Worm (Caenorhabditis elegans) whole organism, late embryonic: ENCODE results near the gene bus-18.

Experiments
- C08G9.2 ChIP-seq: sonication (generic microtip); optimal IDR thresholded peaks from 2 replicates; lab custom pipeline; 2016; ENCODE audit warnings: mild to moderate bottlenecking, missing genetic modification characterization, moderate library complexity, missing compliant biosample characterization
- F13H6.1 ChIP-seq: sonication (generic microtip); optimal IDR thresholded peaks from 2 replicates; lab custom pipeline; 2016; ENCODE audit warnings: missing genetic modification characterization, missing compliant biosample characterization
- K02D7.2 ChIP-seq: sonication (generic microtip); optimal IDR thresholded peaks from 2 replicates; lab custom pipeline; 2017; ENCODE audit warnings: mild to moderate bottlenecking, missing genetic modification characterization, missing compliant biosample characterization
- T23F11.4 ChIP-seq: fragments of 200-800 bp; sonication (Bioruptor generic); optimal IDR thresholded peaks from 2 replicates; lab custom pipeline; 2018; ENCODE audit warnings: mild to moderate bottlenecking, missing genetic modification characterization, missing compliant biosample characterization
- Y22D7AL.16 ChIP-seq: sonication (generic microtip); optimal IDR thresholded peaks from 2 replicates; lab custom pipeline; 2016; ENCODE audit warnings: missing genetic modification characterization, missing compliant biosample characterization
- ceh-14 ChIP-seq: sonication (generic microtip); optimal IDR thresholded peaks from 2 replicates; lab custom pipeline; 2016; ENCODE audit warnings: missing genotype, missing genetic modification characterization, missing compliant biosample characterization
- ceh-18 ChIP-seq: sonication (generic microtip); optimal IDR thresholded peaks from 2 replicates; lab custom pipeline; 2016; ENCODE audit warnings: missing genetic modification characterization, missing compliant biosample characterization
- ceh-19 ChIP-seq: fragments of 200-800 bp; sonication (Bioruptor generic); optimal IDR thresholded peaks from 2 replicates; lab custom pipeline; 2018; ENCODE audit warnings: mild to moderate bottlenecking, missing genetic modification characterization, missing compliant biosample characterization
- ceh-22 ChIP-seq: sonication (generic microtip); optimal IDR thresholded peaks from 2 replicates; lab custom pipeline; 2017; ENCODE audit warnings: missing biosample characterization, missing genetic modification characterization
- ceh-31 ChIP-seq: sonication (generic microtip); optimal IDR thresholded peaks from 2 replicates; lab custom pipeline; 2016; ENCODE audit warnings: missing genetic modification characterization, missing compliant biosample characterization
- ceh-9 ChIP-seq: sonication (generic microtip); optimal IDR thresholded peaks from 2 replicates; lab custom pipeline; 2016; ENCODE audit warnings: mild to moderate bottlenecking, missing genetic modification characterization, inconsistent platforms, missing compliant biosample characterization
- che-1 ChIP-seq: sonication (generic microtip); optimal IDR thresholded peaks from 2 replicates; lab custom pipeline; 2016; ENCODE audit warnings: mild to moderate bottlenecking, missing genetic modification characterization, missing compliant biosample characterization
- dmd-4 ChIP-seq: sonication (generic microtip); optimal IDR thresholded peaks from 2 replicates; lab custom pipeline; 2016; ENCODE audit warnings: borderline replicate concordance, missing genetic modification characterization, missing compliant biosample characterization
- elt-2 ChIP-seq: sonication (generic microtip); optimal IDR thresholded peaks from 2 replicates; lab custom pipeline; 2016; ENCODE audit warnings: missing genetic modification reagents, missing genetic modification characterization, missing compliant biosample characterization
- ets-4 ChIP-seq: sonication (generic microtip); optimal IDR thresholded peaks from 2 replicates; lab custom pipeline; 2016; ENCODE audit warnings: missing genetic modification characterization, missing compliant biosample characterization
- eyg-1 ChIP-seq: sonication (generic microtip); optimal IDR thresholded peaks from 2 replicates; lab custom pipeline; 2016; ENCODE audit warnings: missing genotype, missing genetic modification characterization, missing compliant biosample characterization
- hlh-30 ChIP-seq: sonication (generic microtip); optimal IDR thresholded peaks from 2 replicates; lab custom pipeline; 2017; ENCODE audit warnings: antibody characterized with exemption, missing genetic modification characterization, missing compliant biosample characterization; ENCODE audit not compliant: insufficient read depth
- hlh-8 ChIP-seq: sonication (generic microtip); optimal IDR thresholded peaks from 2 replicates; lab custom pipeline; 2016; ENCODE audit warnings: missing genotype, missing genetic modification characterization, missing compliant biosample characterization
- madf-2 ChIP-seq: sonication (generic microtip); optimal IDR thresholded peaks from 2 replicates; lab custom pipeline; 2017; ENCODE audit warnings: missing genetic modification characterization, missing compliant biosample characterization
- mec-3 ChIP-seq: sonication (generic microtip); optimal IDR thresholded peaks from 2 replicates; lab custom pipeline; 2016; ENCODE audit warnings: borderline replicate concordance, missing genetic modification characterization, missing compliant biosample characterization
- nfya-1 ChIP-seq: sonication (generic microtip); optimal IDR thresholded peaks from 2 replicates; lab custom pipeline; 2017; ENCODE audit warnings: missing genetic modification characterization, mild to moderate bottlenecking, missing compliant biosample characterization, antibody characterized with exemption, moderate library complexity
- nhr-11 ChIP-seq: fragments of 150-350 bp; optimal IDR thresholded peaks from 2 replicates; lab custom pipeline; 2014; ENCODE audit warnings: missing biosample characterization, missing genetic modification characterization
- nhr-232 ChIP-seq: sonication (generic microtip); optimal IDR thresholded peaks from 2 replicates; lab custom pipeline; 2016; ENCODE audit warnings: missing genetic modification characterization, missing compliant biosample characterization
- pax-1 ChIP-seq: fragments of 150-350 bp; optimal IDR thresholded peaks from 2 replicates; lab custom pipeline; 2014; ENCODE audit warnings: missing biosample characterization, missing genetic modification characterization
- ref-2 ChIP-seq: sonication (generic microtip); optimal IDR thresholded peaks from 2 replicates; lab custom pipeline; 2016; ENCODE audit warnings: missing genetic modification characterization, missing compliant biosample characterization
- sox-4 ChIP-seq: sonication (generic microtip); optimal IDR thresholded peaks from 2 replicates; lab custom pipeline; 2017; ENCODE audit warnings: mild to moderate bottlenecking, missing genetic modification characterization, inconsistent platforms, missing compliant biosample characterization
- tbx-7 ChIP-seq: sonication (generic microtip); optimal IDR thresholded peaks from 2 replicates; lab custom pipeline; 2016; ENCODE audit warnings: missing genotype, missing genetic modification characterization, missing compliant biosample characterization
- ttx-3 ChIP-seq: sonication (generic microtip); optimal IDR thresholded peaks from 2 replicates; lab custom pipeline; 2016; ENCODE audit warnings: missing genetic modification reagents, missing genetic modification characterization, missing compliant biosample characterization
- unc-3 ChIP-seq, 2 experiments: fragments of 200-800 bp in 1 of 2; sonication (Bioruptor generic) in 1 of 2; sonication (generic microtip) in 1 of 2; conservative IDR thresholded peaks in 1 of 2; optimal IDR thresholded peaks in 1 of 2; 2 replicates each; pipeline versions ENCODE4 v1.3.6 to Lab custom; 2016 to 2022; ENCODE audit warnings: missing compliant biosample characterization in 2 of 2, missing genetic modification characterization in 2 of 2, missing genetic modification reagents in 1 of 2
- unc-55 ChIP-seq: sonication (generic microtip); optimal IDR thresholded peaks from 2 replicates; lab custom pipeline; 2017; ENCODE audit warnings: missing biosample characterization, missing genetic modification reagents, missing genetic modification characterization
- unc-86 ChIP-seq: sonication (generic microtip); optimal IDR thresholded peaks from 2 replicates; lab custom pipeline; 2016; ENCODE audit warnings: missing genetic modification characterization, missing compliant biosample characterization
- zip-5 ChIP-seq: sonication (generic microtip); optimal IDR thresholded peaks from 2 replicates; lab custom pipeline; 2016; ENCODE audit warnings: missing genetic modification characterization, missing compliant biosample characterization
- ztf-16 ChIP-seq: sonication (generic microtip); optimal IDR thresholded peaks from 2 replicates; lab custom pipeline; 2017; ENCODE audit warnings: missing genetic modification characterization, missing compliant biosample characterization

bus-18 gene

DNA sequence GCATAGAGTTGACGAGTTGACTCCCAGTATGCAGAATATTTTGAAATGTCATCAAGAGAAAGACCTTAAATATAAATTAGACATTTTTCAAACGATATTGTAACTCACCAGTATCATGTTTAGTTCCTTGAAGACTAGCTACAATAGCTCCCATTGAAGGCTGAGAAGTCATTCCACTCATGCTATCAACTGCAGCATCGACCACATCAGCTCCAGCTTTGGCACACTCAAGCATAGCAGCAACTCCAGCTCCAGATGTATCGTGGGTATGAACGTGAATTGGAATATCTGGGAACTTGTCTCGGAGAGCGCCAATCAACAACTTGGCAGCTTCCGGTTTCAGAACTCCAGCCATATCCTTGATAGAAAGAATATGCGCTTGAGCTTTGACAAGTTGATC lies 45.9 kb downstream of the bus-18 start:
- TF ChIP-seq ceh-22 (tag; lab: Kevin White, UChicago) (no peak), nfya-1 (tag; lab: Kevin White, UChicago) (no peak), ttx-3 (tag; lab: Kevin White, UChicago) (no peak), pax-1 (tag; lab: Kevin White, UChicago) (no peak), zip-5 (tag; lab: Kevin White, UChicago) (no peak), hlh-8 (tag; lab: Kevin White, UChicago) (no peak), che-1 (tag; lab: Kevin White, UChicago) (no peak), ceh-14 (no peak), sox-4 (no peak), tbx-7 (tag; lab: Kevin White, UChicago) (no peak), T23F11.4 (GFP tag; lab: Kevin White, UChicago) (no peak), eyg-1 (no peak), F13H6.1 (tag; lab: Kevin White, UChicago) (no peak), ceh-19 (GFP tag; lab: Kevin White, UChicago) (no peak)

DNA sequence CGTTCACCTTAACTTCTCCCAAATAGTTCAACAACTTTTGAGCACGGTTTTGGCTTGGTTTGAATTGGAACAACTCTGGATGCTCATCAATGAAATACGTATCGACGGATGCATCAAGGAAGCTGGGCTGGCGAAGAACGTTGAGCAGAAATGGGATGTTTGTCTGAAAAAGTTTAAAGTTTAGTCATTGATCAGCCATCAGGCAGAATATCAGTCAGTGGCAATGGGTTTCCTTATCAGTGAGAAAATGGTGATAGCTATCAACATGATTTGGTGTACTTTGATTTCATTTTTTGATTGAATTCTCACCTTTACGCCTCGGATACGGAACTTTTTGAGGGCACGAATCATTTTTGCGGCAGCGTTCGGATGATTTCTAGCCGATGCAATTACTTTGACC lies 47.0 kb downstream of the bus-18 start:
- TF ChIP-seq elt-2 (tag; lab: Kevin White, UChicago), result peak; percentile 34
- TF ChIP-seq dmd-4 (tag; lab: Kevin White, UChicago), result no peak
- TF ChIP-seq, all 69 proteins: peak for 1

- TF ChIP-seq ceh-18 (tag; lab: Kevin White, UChicago) (no peak), nhr-11 (tag; lab: Kevin White, UChicago) (no peak), ets-4 (tag; lab: Kevin White, UChicago) (no peak), pax-1 (tag; lab: Kevin White, UChicago) (no peak), ceh-9 (no peak), eyg-1 (no peak), hlh-8 (tag; lab: Kevin White, UChicago) (no peak), hlh-30 (tag; lab: Kevin White, UChicago) (no peak), madf-2 (tag; lab: Kevin White, UChicago) (no peak), unc-86 (tag; lab: Kevin White, UChicago) (no peak), elt-2 (tag; lab: Kevin White, UChicago) (no peak), mec-3 (tag; lab: Kevin White, UChicago) (no peak), ref-2 (tag; lab: Kevin White, UChicago) (no peak), tbx-7 (tag; lab: Kevin White, UChicago) (no peak), ztf-16 (tag; lab: Kevin White, UChicago) (no peak)
Measured at ce11 chrV:11822461-11822939, 49.0 kb downstream of the bus-18 start, which contains the start of gene pyc-1. TSS of gene pyc-1 (minus strand) at chrV:11822529.

- TF ChIP-seq nfya-1 (tag; lab: Kevin White, UChicago) (peak; percentile 36), elt-2 (tag; lab: Kevin White, UChicago) (peak; percentile 39)
Measured at ce11 chrV:11823125-11823833, 49.8 kb downstream of the bus-18 start.

- TF ChIP-seq unc-55 (peak; percentile 33), unc-3 (GFP tag; conservative IDR thresholded peaks at IDR 0.05; lab: Robert Waterston, UW) (no peak), unc-3 (tag; optimal IDR thresholded peaks at IDR 0.05; lab: Kevin White, UChicago) (no peak), hlh-30 (tag; lab: Kevin White, UChicago) (peak; percentile 11), ceh-18 (tag; lab: Kevin White, UChicago) (peak; percentile 54)
- TF ChIP-seq, all 69 proteins: peak for 3
Measured at ce11 chrV:11823978-11824377, 50.5 kb downstream of the bus-18 start.

ce11 chrV:11825662-11826061 lies 52.1 kb downstream of the bus-18 start, which contains the start of gene D2023.4:
TSS of gene D2023.4 (minus strand) at chrV:11825762.
- no peak for TF ChIP-seq madf-2 (tag; lab: Kevin White, UChicago)
- no peak for TF ChIP-seq ceh-31 (tag; lab: Kevin White, UChicago)
- TF ChIP-seq K02D7.2, result no peak
- no peak for TF ChIP-seq nhr-232
- TF ChIP-seq C08G9.2 (tag; lab: Kevin White, UChicago), result no peak
- no peak for TF ChIP-seq Y22D7AL.16 (tag; lab: Kevin White, UChicago)
